Worm (Caenorhabditis elegans): ENCODE results near the gene ZK1236.1.

ZK1236.1 gene

ce11 chrIII:8425076-8425475 lies 4.0 kb upstream of the ZK1236.1 start (continued):
- TF ChIP-seq nhr-90 (tag; optimal IDR thresholded peaks at IDR 0.05): peak; percentile 56
- TF ChIP-seq lin-35 (GFP tag; optimal IDR thresholded peaks at IDR 0.05): peak in 1 of 3 experiments; percentile 27
- TF ChIP-seq let-607 (tag; optimal IDR thresholded peaks at IDR 0.05): peak; percentile 90 to 92
- TF ChIP-seq lin-40 (tag; optimal IDR thresholded peaks at IDR 0.05): peak; percentile 74
- TF ChIP-seq Y56A3A.18 (GFP tag; IDR thresholded peaks at IDR 0.05): peak; percentile 65; the same call in 1 of the 2 replicates
- peak; percentile 46 for TF ChIP-seq repo-1 (tag; optimal IDR thresholded peaks at IDR 0.05)
- TF ChIP-seq ceh-91 (GFP tag; IDR thresholded peaks at IDR 0.05): no peak
- peak; percentile 87 for TF ChIP-seq nfyb-1 (GFP tag; IDR thresholded peaks at IDR 0.05)
- TF ChIP-seq unc-62 (GFP tag; optimal IDR thresholded peaks at IDR 0.05): peak; percentile 61
- TF ChIP-seq dox-1 (GFP tag; IDR thresholded peaks at IDR 0.05): peak; percentile 83
- TF ChIP-seq ZK185.1 (tag; optimal IDR thresholded peaks at IDR 0.05; ENCODE audit: poor library complexity, severe bottlenecking): peak; percentile 62
- peak; percentile 27 for TF ChIP-seq snpc-1.1 (tag; optimal IDR thresholded peaks at IDR 0.05; ENCODE audit: insufficient read depth)
- 0 out of 2 replicates have a peak, but pooled peaks have one; percentile 50 for TF ChIP-seq F39B2.1 (GFP tag; IDR thresholded peaks at IDR 0.05)
- TF ChIP-seq zfh-2 (GFP tag; conservative IDR thresholded peaks at IDR 0.05): peak; percentile 94
- TF ChIP-seq egl-44 (GFP tag; IDR thresholded peaks at IDR 0.05): peak; percentile 52; the same call in 1 of the 2 replicates
- TF ChIP-seq ztf-18 (tag; optimal IDR thresholded peaks at IDR 0.05): peak; percentile 38
- TF ChIP-seq tbp1 (GFP tag; optimal IDR thresholded peaks at IDR 0.05): peak; percentile 47
- no peak for TF ChIP-seq snpc-3.4 (tag; optimal IDR thresholded peaks at IDR 0.05)
- TF ChIP-seq ceh-27 (GFP tag; optimal IDR thresholded peaks at IDR 0.05): peak; percentile 49
- TF ChIP-seq rpc-1 (optimal IDR thresholded peaks at IDR 0.05): no peak
- no peak for TF ChIP-seq rpc-1 (tag; optimal IDR thresholded peaks at IDR 0.05)
- peak; percentile 85 for TF ChIP-seq B0336.3 (GFP tag; IDR thresholded peaks at IDR 0.05)
- peak; percentile 35 for TF ChIP-seq F22D6.2 (tag; optimal IDR thresholded peaks at IDR 0.05)
- TF ChIP-seq him-1 (tag; optimal IDR thresholded peaks at IDR 0.05): no peak
- TF ChIP-seq madf-10 (tag; optimal IDR thresholded peaks at IDR 0.05): peak; percentile 65
- peak; percentile 63 for TF ChIP-seq rcor-1 (GFP tag; IDR thresholded peaks at IDR 0.05)
- peak; percentile 20 for TF ChIP-seq chd-7 (tag; optimal IDR thresholded peaks at IDR 0.05)
- TF ChIP-seq ztf-26 (tag; optimal IDR thresholded peaks at IDR 0.05): peak; percentile 54
- peak; percentile 67; the same call in 1 of the 2 replicates for TF ChIP-seq cebp-1 (GFP tag; IDR thresholded peaks at IDR 0.05)
- TF ChIP-seq cebp-1 (tag; optimal IDR thresholded peaks at IDR 0.05): peak; percentile 83
- TF ChIP-seq attf-5 (GFP tag; optimal IDR thresholded peaks at IDR 0.05): peak; percentile 84
- TF ChIP-seq lin-26 (GFP tag; IDR thresholded peaks at IDR 0.05): peak; percentile 82
- no peak for TF ChIP-seq attf-6 (GFP tag; IDR thresholded peaks at IDR 0.05)
- peak; percentile 83 for TF ChIP-seq K12H6.12 (tag; optimal IDR thresholded peaks at IDR 0.05)
- TF ChIP-seq somi-1 (GFP tag; optimal IDR thresholded peaks at IDR 0.05): peak; percentile 32
- peak; percentile 59 for TF ChIP-seq mcd-1 (GFP tag; IDR thresholded peaks at IDR 0.05)

- TF ChIP-seq aptf-3 (GFP tag; IDR thresholded peaks at IDR 0.05): no peak
- TF ChIP-seq lin-40 (tag; optimal IDR thresholded peaks at IDR 0.05): peak; percentile 16
Measured at ce11 chrIII:8426271-8426670, 2.8 kb upstream of the ZK1236.1 start, which contains the start of gene cec-1. TSS of gene cec-1 (plus strand) at chrIII:8426333.

ce11 chrIII:8429497-8429896 lies 400 bp downstream of the ZK1236.1 start:
- no peak for TF ChIP-seq ztf-28 (GFP tag; IDR thresholded peaks at IDR 0.05)
- no peak for TF ChIP-seq hrde-1 (tag; optimal IDR thresholded peaks at IDR 0.05; ENCODE audit: borderline replicate concordance)
- TF ChIP-seq fkh-3 (tag; optimal IDR thresholded peaks at IDR 0.05): no peak
- no peak for TF ChIP-seq B0035.1 (tag; optimal IDR thresholded peaks at IDR 0.05)
- no peak for TF ChIP-seq athp-1 (tag; optimal IDR thresholded peaks at IDR 0.05)

Data from whole organism, young adult.